Fruit fly (Drosophila melanogaster) whole organism, embryonic: ENCODE measurements around the gene Ir94d.
A peak's percentile ranks its signal among the peaks of the same experiment; 100 is the strongest.

Source experiments
- Aef1 ChIP-seq: fragments of 200-800 bp; sonication (Bioruptor generic); IDR thresholded peaks from 3 replicates; pipeline ENCODE4 v1.3.6; 2022; ENCODE audit warnings: missing biosample characterization, missing genetic modification characterization
- Atf6 ChIP-seq: fragments of 200-800 bp; sonication (Bioruptor generic); IDR thresholded peaks from 2 replicates; pipeline ENCODE4 v1.3.6; 2022; ENCODE audit warnings: missing biosample characterization, missing genetic modification characterization
- B-H1 ChIP-seq: fragments of 200-800 bp; sonication (Bioruptor generic); IDR thresholded peaks from 3 replicates; pipeline ENCODE4 v1.3.6; 2022; ENCODE audit warnings: missing biosample characterization, missing genetic modification characterization
- Blimp-1 ChIP-seq: fragments of 200-800 bp; sonication (Bioruptor generic); optimal IDR thresholded peaks from 3 replicates; lab custom pipeline; 2018; ENCODE audit warnings: missing biosample characterization, missing genetic modification characterization, mild to moderate bottlenecking, moderate library complexity, missing genetic modification reagents
- CG10366 ChIP-seq: fragments of 200-800 bp; sonication (Bioruptor generic); IDR thresholded peaks from 2 replicates; pipeline ENCODE4 v1.3.6; 2022; ENCODE audit warnings: missing biosample characterization, missing genetic modification characterization
- CG11085 ChIP-seq: fragments of 200-800 bp; sonication (Bioruptor generic); IDR thresholded peaks from 2 replicates; pipeline ENCODE4 v1.3.6; 2022; ENCODE audit warnings: missing biosample characterization, missing genetic modification characterization
- CG11247 ChIP-seq: fragments of 200-800 bp; sonication (Bioruptor generic); IDR thresholded peaks from 2 replicates; pipeline ENCODE4 v1.3.6; 2022; ENCODE audit warnings: missing biosample characterization, missing genetic modification characterization
- CG11504 ChIP-seq: fragments of 200-800 bp; sonication (Bioruptor generic); optimal IDR thresholded peaks from 3 replicates; lab custom pipeline; 2019; ENCODE audit warnings: missing biosample characterization, mild to moderate bottlenecking, missing genetic modification characterization, moderate library complexity
- CG12071 ChIP-seq: fragments of 200-800 bp; sonication (Bioruptor generic); optimal IDR thresholded peaks from 3 replicates; lab custom pipeline; 2018; ENCODE audit warnings: missing biosample characterization, mild to moderate bottlenecking, missing genetic modification characterization
- CG12659 ChIP-seq: fragments of 200-800 bp; sonication (Bioruptor generic); optimal IDR thresholded peaks from 3 replicates; lab custom pipeline; 2017; ENCODE audit warnings: mild to moderate bottlenecking, missing biosample characterization, missing genetic modification reagents, missing genetic modification characterization
- CG14965 ChIP-seq: fragments of 200-800 bp; sonication (Bioruptor generic); optimal IDR thresholded peaks from 2 replicates; lab custom pipeline; 2016; ENCODE audit warnings: missing biosample characterization, missing genetic modification characterization, borderline replicate concordance
- CG15269 ChIP-seq: fragments of 200-800 bp; sonication (Bioruptor generic); optimal IDR thresholded peaks from 2 replicates; lab custom pipeline; 2018; ENCODE audit warnings: missing biosample characterization, mild to moderate bottlenecking, missing genetic modification characterization, moderate library complexity
- CG1603 ChIP-seq: fragments of 200-800 bp; sonication (Bioruptor generic); optimal IDR thresholded peaks from 2 replicates; lab custom pipeline; 2019; ENCODE audit warnings: missing biosample characterization, mild to moderate bottlenecking, missing genetic modification characterization, moderate library complexity
- CG17361 ChIP-seq: fragments of 200-800 bp; sonication (Bioruptor generic); IDR thresholded peaks from 3 replicates; pipeline ENCODE4 v1.3.6; 2022; ENCODE audit warnings: missing biosample characterization, missing genetic modification characterization
- CG17829 ChIP-seq: fragments of 200-800 bp; optimal IDR thresholded peaks from 2 replicates; lab custom pipeline; 2019; ENCODE audit warnings: missing biosample characterization, mild to moderate bottlenecking, missing genetic modification characterization, moderate library complexity
- CG1792 ChIP-seq: fragments of 200-800 bp; sonication (Bioruptor generic); optimal IDR thresholded peaks from 2 replicates; lab custom pipeline; 2016; ENCODE audit warnings: missing biosample characterization, missing genetic modification characterization
- CG18262 ChIP-seq: fragments of 200-800 bp; optimal IDR thresholded peaks from 3 replicates; lab custom pipeline; 2019; ENCODE audit warnings: missing biosample characterization, mild to moderate bottlenecking, missing genetic modification characterization, moderate library complexity
- CG2678 ChIP-seq: fragments of 200-800 bp; sonication (Bioruptor generic); optimal IDR thresholded peaks from 3 replicates; lab custom pipeline; 2019; ENCODE audit warnings: missing biosample characterization, mild to moderate bottlenecking, missing genetic modification characterization, moderate library complexity
- CG2712 ChIP-seq: fragments of 200-800 bp; optimal IDR thresholded peaks from 3 replicates; lab custom pipeline; 2019; ENCODE audit warnings: missing biosample characterization, mild to moderate bottlenecking, missing genetic modification characterization, moderate library complexity
- CG3281 ChIP-seq: fragments of 200-800 bp; sonication (Bioruptor generic); optimal IDR thresholded peaks from 3 replicates; lab custom pipeline; 2017; ENCODE audit warnings: missing biosample characterization, mild to moderate bottlenecking, missing genetic modification characterization
- CG34224 ChIP-seq: fragments of 200-800 bp; sonication (Bioruptor generic); IDR thresholded peaks from 3 replicates; pipeline ENCODE4 v1.3.6; 2022; ENCODE audit warnings: missing biosample characterization, missing genetic modification characterization; ENCODE audit not compliant: partially characterized antibody
- CG34422 ChIP-seq: fragments of 200-800 bp; sonication (Bioruptor generic); IDR thresholded peaks from 3 replicates; pipeline ENCODE4 v1.3.6; 2022; ENCODE audit warnings: missing biosample characterization, missing genetic modification characterization
- CG43689 ChIP-seq: fragments of 200-800 bp; sonication (Bioruptor generic); IDR thresholded peaks from 2 replicates; pipeline ENCODE4 v1.3.6; 2022; ENCODE audit warnings: missing biosample characterization, missing genetic modification characterization
- CG5245 ChIP-seq: fragments of 200-800 bp; sonication (Bioruptor generic); optimal IDR thresholded peaks from 3 replicates; lab custom pipeline; 2016; ENCODE audit warnings: missing biosample characterization, missing genetic modification characterization
- CG9215 ChIP-seq: fragments of 200-800 bp; sonication (Bioruptor generic); IDR thresholded peaks from 2 replicates; pipeline ENCODE4 v1.3.6; 2022; ENCODE audit warnings: missing biosample characterization, missing genetic modification characterization
- CG9817 ChIP-seq: fragments of 200-800 bp; sonication (Bioruptor generic); optimal IDR thresholded peaks from 2 replicates; lab custom pipeline; 2018; ENCODE audit warnings: missing biosample characterization, mild to moderate bottlenecking, missing genetic modification characterization, moderate library complexity
- CoRest ChIP-seq: fragments of 200-800 bp; sonication (Bioruptor generic); optimal IDR thresholded peaks from 3 replicates; lab custom pipeline; 2018; ENCODE audit warnings: missing biosample characterization, mild to moderate bottlenecking, missing genetic modification characterization, moderate library complexity
- Dek ChIP-seq: fragments of 200-800 bp; sonication (Bioruptor generic); optimal IDR thresholded peaks from 3 replicates; lab custom pipeline; 2019; ENCODE audit warnings: missing biosample characterization, mild to moderate bottlenecking, missing genetic modification characterization, moderate library complexity
- Dip3 ChIP-seq: fragments of 200-800 bp; sonication (Bioruptor generic); optimal IDR thresholded peaks from 3 replicates; lab custom pipeline; 2016; ENCODE audit warnings: missing biosample characterization, missing genetic modification characterization
- E2f1 ChIP-seq: fragments of 200-800 bp; sonication (Bioruptor generic); IDR thresholded peaks from 2 replicates; pipeline ENCODE4 v1.3.6; 2022; ENCODE audit warnings: missing biosample characterization, missing genetic modification characterization
- Fer3 ChIP-seq: fragments of 200-800 bp; sonication (Bioruptor generic); optimal IDR thresholded peaks from 2 replicates; lab custom pipeline; 2018; ENCODE audit warnings: missing biosample characterization, mild to moderate bottlenecking, missing genetic modification characterization, moderate library complexity
- Hr78 ChIP-seq, 2 experiments: fragments of 200-800 bp in 1 of 2; fragments of >200 bp in 1 of 2; sonication (Bioruptor generic) in 1 of 2; optimal IDR thresholded peaks; 2 replicates each; lab custom pipeline; 2017 to 2019; ENCODE audit warnings: missing biosample characterization in 2 of 2, missing genetic modification characterization in 2 of 2, mild to moderate bottlenecking in 1 of 2, moderate library complexity in 1 of 2
- Hsf ChIP-seq: fragments of 200-800 bp; sonication (Bioruptor generic); optimal IDR thresholded peaks from 3 replicates; lab custom pipeline; 2016; ENCODE audit warnings: missing biosample characterization, missing genetic modification characterization
- Meics ChIP-seq: fragments of 200-800 bp; sonication (Bioruptor generic); optimal IDR thresholded peaks from 2 replicates; lab custom pipeline; 2017; ENCODE audit warnings: missing biosample characterization, mild to moderate bottlenecking, missing genetic modification characterization
- Pdp1 ChIP-seq, 2 experiments: fragments of 200-800 bp; sonication (Bioruptor generic); optimal IDR thresholded peaks; 3 replicates each; lab custom pipeline; 2016; ENCODE audit warnings: missing biosample characterization in 2 of 2, missing genetic modification characterization in 2 of 2, mild to moderate bottlenecking in 1 of 2, moderate library complexity in 1 of 2
- Rfx ChIP-seq: fragments of 200-800 bp; sonication (Bioruptor generic); IDR thresholded peaks from 2 replicates; pipeline ENCODE4 v1.3.6; 2022; ENCODE audit warnings: missing biosample characterization, missing genetic modification characterization
- Xbp1 ChIP-seq: fragments of 200-800 bp; sonication (Bioruptor generic); optimal IDR thresholded peaks from 3 replicates; lab custom pipeline; 2016; ENCODE audit warnings: missing biosample characterization, mild to moderate bottlenecking, missing genetic modification characterization
- al ChIP-seq: fragments of 200-800 bp; sonication (Bioruptor generic); IDR thresholded peaks from 2 replicates; pipeline ENCODE4 v1.3.6; 2022; ENCODE audit warnings: missing biosample characterization, missing genetic modification characterization
- ap ChIP-seq: fragments of 200-800 bp; sonication (Bioruptor generic); IDR thresholded peaks from 2 replicates; pipeline ENCODE4 v1.3.6; 2022; ENCODE audit warnings: missing biosample characterization, missing genetic modification characterization
- ci ChIP-seq: fragments of 200-800 bp; sonication (Bioruptor generic); IDR thresholded peaks from 3 replicates; pipeline ENCODE4 v1.3.6; 2022; ENCODE audit warnings: missing biosample characterization, missing genetic modification characterization
- esg ChIP-seq: fragments of 200-800 bp; sonication (Bioruptor generic); conservative IDR thresholded peaks from 2 replicates; pipeline ENCODE4 v1.3.6; 2022; ENCODE audit warnings: missing biosample characterization, missing genetic modification characterization
- fd3F ChIP-seq: fragments of 200-800 bp; sonication (Bioruptor generic); optimal IDR thresholded peaks from 2 replicates; lab custom pipeline; 2018; ENCODE audit warnings: missing biosample characterization, mild to moderate bottlenecking, missing genetic modification characterization, moderate library complexity
- gcm2 ChIP-seq: fragments of 200-800 bp; sonication (Bioruptor generic); optimal IDR thresholded peaks from 2 replicates; lab custom pipeline; 2016; ENCODE audit warnings: missing biosample characterization, missing genetic modification characterization
- grau ChIP-seq: fragments of 200-800 bp; optimal IDR thresholded peaks from 3 replicates; lab custom pipeline; 2019; ENCODE audit warnings: missing biosample characterization, mild to moderate bottlenecking, missing genetic modification characterization, moderate library complexity
- ind ChIP-seq: fragments of 200-800 bp; sonication (Bioruptor generic); optimal IDR thresholded peaks from 3 replicates; lab custom pipeline; 2016; ENCODE audit warnings: missing biosample characterization, missing genetic modification characterization
- lilli ChIP-seq: fragments of 200-800 bp; sonication (Bioruptor generic); optimal IDR thresholded peaks from 3 replicates; lab custom pipeline; 2016; ENCODE audit warnings: missing biosample characterization, missing genetic modification characterization
- pnt ChIP-seq: fragments of 200-800 bp; sonication (Bioruptor generic); optimal IDR thresholded peaks from 3 replicates; lab custom pipeline; 2016; ENCODE audit warnings: missing biosample characterization, missing genetic modification characterization
- sqz ChIP-seq: fragments of 200-800 bp; sonication (Bioruptor generic); optimal IDR thresholded peaks from 3 replicates; lab custom pipeline; 2018; ENCODE audit warnings: missing biosample characterization, mild to moderate bottlenecking, missing genetic modification characterization
- tgo ChIP-seq: fragments of 200-800 bp; sonication (Bioruptor generic); IDR thresholded peaks from 3 replicates; pipeline ENCODE4 v1.3.6; 2022; ENCODE audit warnings: missing biosample characterization, missing genetic modification characterization

Gene Ir94d

DNA sequence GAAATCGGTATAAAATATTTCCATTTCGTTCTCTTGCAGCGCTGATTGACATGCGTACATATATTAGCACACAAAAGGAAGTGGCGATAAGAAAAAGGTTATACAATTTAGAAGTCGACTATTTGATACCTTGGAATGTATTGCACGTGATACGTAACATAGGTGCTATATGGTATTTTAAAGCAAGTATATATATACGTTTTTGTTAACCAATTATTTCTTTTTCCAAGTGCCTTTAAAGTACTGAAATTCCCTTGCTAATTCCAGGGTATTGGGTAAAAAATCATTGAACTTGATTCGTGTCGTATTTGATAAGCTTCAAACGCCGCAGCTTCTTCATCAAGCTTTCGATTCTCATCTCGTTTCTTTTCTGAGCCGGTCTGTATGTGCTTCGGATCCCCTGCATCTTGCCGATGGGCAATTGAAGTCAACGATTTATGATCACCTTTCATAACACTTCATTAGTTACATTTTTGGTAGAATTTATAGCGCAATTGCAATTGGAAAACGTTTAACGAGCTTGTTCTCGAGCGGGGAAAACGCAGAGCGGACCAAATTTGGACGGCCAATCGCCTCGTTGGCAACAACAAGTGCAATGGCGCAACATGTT, 39.0 kb upstream of the Ir94d start, which contains the start of gene CG4408 (continued):
- TF ChIP-seq CG10366 (GFP tag; lab: Robert Waterston, UW), result peak; percentile 36; the same call in 1 of the 2 replicates
- TF ChIP-seq Rfx (GFP tag; lab: Robert Waterston, UW), result peak; percentile 38; the same call in 1 of the 2 replicates
- TF ChIP-seq E2f1 (GFP tag; lab: Robert Waterston, UW), result 0 out of 2 replicates have a peak, but pooled peaks have one; percentile 16
- TF ChIP-seq al (GFP tag; lab: Robert Waterston, UW), result peak; percentile 18; the same call in 1 of the 2 replicates
- peak; percentile 56 for TF ChIP-seq Fer3 (tag; lab: Kevin White, UChicago)
- TF ChIP-seq fd3F (GFP tag; lab: Kevin White, UChicago), result peak; percentile 4
- peak; percentile 45 for TF ChIP-seq CG2712 (tag; lab: Kevin White, UChicago)
- TF ChIP-seq Dek, result peak; percentile 14
- TF ChIP-seq lilli (GFP tag; lab: Kevin White, UChicago), result peak; percentile 58
- peak; percentile 45 for TF ChIP-seq CG12071 (GFP tag; lab: Kevin White, UChicago)
- 0 out of 3 replicates have a peak, but pooled peaks have one; percentile 22 for TF ChIP-seq CG17361 (GFP tag; lab: Robert Waterston, UW)
- TF ChIP-seq CG2678 (tag; lab: Kevin White, UChicago), result peak; percentile 65
- peak; percentile 72 for TF ChIP-seq CG11504
- no peak for TF ChIP-seq B-H1 (GFP tag; lab: Robert Waterston, UW)
- peak; percentile 7 for TF ChIP-seq Dip3 (GFP tag; lab: Kevin White, UChicago)
- peak; percentile 46 for TF ChIP-seq ind
- TF ChIP-seq CG18262, result peak; percentile 24
- TF ChIP-seq CG9817 (tag; lab: Kevin White, UChicago), result peak; percentile 22
- TF ChIP-seq CG17829 (tag; lab: Kevin White, UChicago), result no peak
- no peak for TF ChIP-seq CG14965 (GFP tag; lab: Kevin White, UChicago)
- 0 out of 3 replicates have a peak, but pooled peaks have one; percentile 20 for TF ChIP-seq ci (GFP tag; lab: Robert Waterston, UW)
- TF ChIP-seq CG1603 (tag; lab: Kevin White, UChicago), result peak; percentile 16
- TF ChIP-seq Blimp-1 (GFP tag; lab: Kevin White, UChicago), result peak; percentile 46
- TF ChIP-seq CG34422 (GFP tag; lab: Robert Waterston, UW), result no peak
- TF ChIP-seq CG34224 (GFP tag; lab: Robert Waterston, UW), result no peak
- TF ChIP-seq gcm2 (GFP tag; lab: Kevin White, UChicago), result no peak
- peak; percentile 10 for TF ChIP-seq Xbp1 (GFP tag; lab: Kevin White, UChicago)
- peak; percentile 53 for TF ChIP-seq Meics (GFP tag; lab: Kevin White, UChicago)
- TF ChIP-seq pnt, result peak; percentile 33
- TF ChIP-seq Pdp1 (GFP tag; optimal IDR thresholded peaks at IDR 0.05; lab: Kevin White, UChicago), result peak in 1 of 2 experiments; percentile 36
- TF ChIP-seq sqz, result no peak
- peak; percentile 19 for TF ChIP-seq Hsf (GFP tag; lab: Kevin White, UChicago)
- TF ChIP-seq CG3281 (GFP tag; lab: Kevin White, UChicago), result peak; percentile 48
- TF ChIP-seq CG15269 (tag; lab: Kevin White, UChicago), result peak; percentile 40
- TF ChIP-seq ap (GFP tag; lab: Robert Waterston, UW), result no peak
- TF ChIP-seq CG5245 (GFP tag; lab: Kevin White, UChicago), result peak; percentile 0
- TF ChIP-seq esg (GFP tag; lab: Robert Waterston, UW), result 0 out of 2 replicates have a peak, but pooled peaks have one; percentile 11
- peak; percentile 10; the same call in 1 of the 2 replicates for TF ChIP-seq CG11085
- TF ChIP-seq CG9215 (GFP tag; lab: Robert Waterston, UW), result peak; percentile 35; the same call in 1 of the 2 replicates
- TF ChIP-seq grau (tag; lab: Kevin White, UChicago), result peak; percentile 46
- peak; percentile 4 for TF ChIP-seq CG1792 (GFP tag; lab: Kevin White, UChicago)
- TF ChIP-seq Atf6 (GFP tag; lab: Robert Waterston, UW), result peak; percentile 27; the same call in 1 of the 2 replicates
- TF ChIP-seq Hr78 (GFP tag; optimal IDR thresholded peaks at IDR 0.05; lab: Kevin White, UChicago), result no peak
- peak; percentile 49 for TF ChIP-seq tgo (GFP tag; lab: Robert Waterston, UW)
- no peak for TF ChIP-seq CG12659 (GFP tag; lab: Kevin White, UChicago)
- no peak for TF ChIP-seq CG11247 (GFP tag; lab: Robert Waterston, UW)
- TF ChIP-seq Aef1 (GFP tag; lab: Robert Waterston, UW), result peak; percentile 31; the same call in 1 of the 3 replicates
- peak; percentile 32 for TF ChIP-seq CoRest (tag; lab: Kevin White, UChicago)
- TF ChIP-seq CG43689 (GFP tag; lab: Robert Waterston, UW), result 0 out of 2 replicates have a peak, but pooled peaks have one; percentile 13
